Fruit fly (Drosophila melanogaster) whole organism, embryonic: ENCODE measurements around the gene PGRP-LA.

Source experiments
- BtbVII ChIP-seq: fragments of 200-800 bp; sonication (Bioruptor generic); optimal IDR thresholded peaks from 3 replicates; lab custom pipeline; 2017; ENCODE audit warnings: missing biosample characterization, mild to moderate bottlenecking, missing genetic modification characterization
- CG10462 ChIP-seq: fragments of 200-800 bp; sonication (Bioruptor generic); optimal IDR thresholded peaks from 2 replicates; lab custom pipeline; 2016; ENCODE audit warnings: missing biosample characterization, missing genetic modification characterization
- CG11456 ChIP-seq: fragments of 200-800 bp; sonication (Bioruptor generic); IDR thresholded peaks from 3 replicates; pipeline ENCODE4 v1.3.6; 2022; ENCODE audit warnings: missing biosample characterization, missing genetic modification characterization
- CG12659 ChIP-seq: fragments of 200-800 bp; sonication (Bioruptor generic); optimal IDR thresholded peaks from 3 replicates; lab custom pipeline; 2017; ENCODE audit warnings: mild to moderate bottlenecking, missing biosample characterization, missing genetic modification reagents, missing genetic modification characterization
- CG16779 ChIP-seq: fragments of 200-800 bp; sonication (Bioruptor generic); IDR thresholded peaks from 2 replicates; pipeline ENCODE4 v1.3.6; 2022; ENCODE audit warnings: missing biosample characterization, missing genetic modification characterization
- CG18476 ChIP-seq: fragments of 200-800 bp; sonication (Bioruptor generic); optimal IDR thresholded peaks from 2 replicates; lab custom pipeline; 2016; ENCODE audit warnings: missing biosample characterization, mild to moderate bottlenecking, missing genetic modification characterization
- CG2202 ChIP-seq: fragments of 200-800 bp; sonication (Bioruptor generic); optimal IDR thresholded peaks from 2 replicates; lab custom pipeline; 2018; ENCODE audit warnings: missing biosample characterization, mild to moderate bottlenecking, missing genetic modification characterization
- CG31365 ChIP-seq: fragments of 200-800 bp; sonication (Bioruptor generic); optimal IDR thresholded peaks from 2 replicates; lab custom pipeline; 2018; ENCODE audit warnings: missing biosample characterization, mild to moderate bottlenecking, missing genetic modification characterization
- CG31388 ChIP-seq: fragments of 200-800 bp; sonication (Bioruptor generic); optimal IDR thresholded peaks from 2 replicates; lab custom pipeline; 2016; ENCODE audit warnings: missing biosample characterization, missing genetic modification characterization
- CG31441 ChIP-seq: fragments of 200-800 bp; sonication (Bioruptor generic); IDR thresholded peaks from 2 replicates; pipeline ENCODE4 v1.3.6; 2022; ENCODE audit warnings: missing biosample characterization, missing genetic modification characterization
- CG33213 ChIP-seq: fragments of 200-800 bp; sonication (Bioruptor generic); optimal IDR thresholded peaks from 3 replicates; lab custom pipeline; 2016; ENCODE audit warnings: missing biosample characterization, missing genetic modification characterization
- CG34422 ChIP-seq: fragments of 200-800 bp; sonication (Bioruptor generic); IDR thresholded peaks from 3 replicates; pipeline ENCODE4 v1.3.6; 2022; ENCODE audit warnings: missing biosample characterization, missing genetic modification characterization
- CG4424 ChIP-seq: fragments of 200-800 bp; sonication (Bioruptor generic); optimal IDR thresholded peaks from 3 replicates; lab custom pipeline; 2016; ENCODE audit warnings: missing biosample characterization, missing genetic modification characterization
- CG6854 ChIP-seq: fragments of 200-800 bp; sonication (Bioruptor generic); optimal IDR thresholded peaks from 3 replicates; lab custom pipeline; 2017; ENCODE audit warnings: missing biosample characterization, mild to moderate bottlenecking, missing genetic modification characterization
- CG7786 ChIP-seq: fragments of 200-800 bp; sonication (Bioruptor generic); optimal IDR thresholded peaks from 2 replicates; lab custom pipeline; 2016; ENCODE audit warnings: missing biosample characterization, missing genetic modification characterization
- CG8944 ChIP-seq: fragments of 200-800 bp; sonication (Bioruptor generic); optimal IDR thresholded peaks from 3 replicates; lab custom pipeline; 2016; ENCODE audit warnings: missing biosample characterization, missing genetic modification characterization
- CHES-1-like ChIP-seq: fragments of 200-800 bp; sonication (Bioruptor generic); optimal IDR thresholded peaks from 2 replicates; lab custom pipeline; 2016; ENCODE audit warnings: missing biosample characterization, missing genetic modification characterization
- CTCF ChIP-seq: fragments of 200-800 bp; sonication (Bioruptor generic); optimal IDR thresholded peaks from 2 replicates; lab custom pipeline; 2017; ENCODE audit warnings: missing biosample characterization, mild to moderate bottlenecking, missing genetic modification characterization, moderate library complexity
- Dbx ChIP-seq: fragments of 200-800 bp; sonication (Bioruptor generic); IDR thresholded peaks from 3 replicates; pipeline ENCODE4 v1.3.6; 2022; ENCODE audit warnings: missing biosample characterization, missing genetic modification characterization
- Dek ChIP-seq: fragments of 200-800 bp; sonication (Bioruptor generic); optimal IDR thresholded peaks from 3 replicates; lab custom pipeline; 2019; ENCODE audit warnings: missing biosample characterization, mild to moderate bottlenecking, missing genetic modification characterization, moderate library complexity
- Eip74EF ChIP-seq, 2 experiments: fragments of 200-800 bp in 1 of 2; fragments of >200 bp in 1 of 2; sonication (Bioruptor generic) in 1 of 2; optimal IDR thresholded peaks; 2 replicates each; lab custom pipeline; 2017 to 2019; ENCODE audit warnings: missing biosample characterization in 2 of 2, missing genetic modification characterization in 2 of 2, mild to moderate bottlenecking in 1 of 2, moderate library complexity in 1 of 2
- Gsc ChIP-seq: fragments of 200-800 bp; sonication (Bioruptor generic); IDR thresholded peaks from 2 replicates; pipeline ENCODE4 v1.3.6; 2022; ENCODE audit warnings: missing biosample characterization, missing genetic modification characterization
- Hand ChIP-seq: fragments of 200-800 bp; sonication (Bioruptor generic); optimal IDR thresholded peaks from 2 replicates; lab custom pipeline; 2017; ENCODE audit warnings: mild to moderate bottlenecking, missing biosample characterization, missing genetic modification reagents, missing genetic modification characterization
- Hr51 ChIP-seq, 2 experiments: fragments of 200-800 bp; sonication (Bioruptor generic); optimal IDR thresholded peaks; 2 replicates in 1 of 2; 3 replicates in 1 of 2; lab custom pipeline; 2016 to 2018; ENCODE audit warnings: missing biosample characterization in 2 of 2, missing genetic modification characterization in 2 of 2, mild to moderate bottlenecking in 1 of 2, moderate library complexity in 1 of 2
- MESR4 ChIP-seq: fragments of 200-800 bp; sonication (Bioruptor generic); optimal IDR thresholded peaks from 2 replicates; lab custom pipeline; 2018; ENCODE audit warnings: missing biosample characterization, mild to moderate bottlenecking, missing genetic modification characterization, moderate library complexity
- Mad ChIP-seq: fragments of 200-800 bp; sonication (Bioruptor generic); optimal IDR thresholded peaks from 2 replicates; lab custom pipeline; 2016; ENCODE audit warnings: missing biosample characterization, missing genetic modification characterization
- Rx ChIP-seq: fragments of 200-800 bp; sonication (Bioruptor generic); IDR thresholded peaks from 2 replicates; pipeline ENCODE4 v1.3.6; 2022; ENCODE audit warnings: missing biosample characterization, missing genetic modification characterization
- TFAM ChIP-seq: fragments of 200-800 bp; sonication (Bioruptor generic); optimal IDR thresholded peaks from 2 replicates; lab custom pipeline; 2017; ENCODE audit warnings: missing biosample characterization, missing genetic modification characterization, inconsistent platforms
- chif ChIP-seq, 2 experiments: fragments of 200-800 bp; sonication (Bioruptor generic); optimal IDR thresholded peaks; 3 replicates each; lab custom pipeline; 2016; ENCODE audit warnings: missing biosample characterization in 2 of 2, missing genetic modification characterization in 2 of 2
- chm ChIP-seq: fragments of 200-800 bp; sonication (Bioruptor generic); IDR thresholded peaks from 2 replicates; pipeline ENCODE4 v1.3.6; 2022; ENCODE audit warnings: missing biosample characterization, missing genetic modification characterization
- gcm ChIP-seq: fragments of 200-800 bp; sonication (Bioruptor generic); optimal IDR thresholded peaks from 2 replicates; lab custom pipeline; 2019; ENCODE audit warnings: missing biosample characterization, mild to moderate bottlenecking, missing genetic modification characterization, moderate library complexity
- gem ChIP-seq: fragments of 200-800 bp; sonication (Bioruptor generic); optimal IDR thresholded peaks from 2 replicates; lab custom pipeline; 2019; ENCODE audit warnings: missing biosample characterization, mild to moderate bottlenecking, missing genetic modification characterization, moderate library complexity
- grn ChIP-seq: fragments of 200-800 bp; sonication (Bioruptor generic); optimal IDR thresholded peaks from 3 replicates; lab custom pipeline; 2017; ENCODE audit warnings: missing biosample characterization, missing genetic modification characterization
- gt ChIP-seq: fragments of 200-800 bp; sonication (Bioruptor generic); IDR thresholded peaks from 2 replicates; pipeline ENCODE4 v1.3.6; 2022; ENCODE audit warnings: missing biosample characterization, missing genetic modification characterization
- kah ChIP-seq: fragments of 200-800 bp; sonication (Bioruptor generic); optimal IDR thresholded peaks from 2 replicates; lab custom pipeline; 2018; ENCODE audit warnings: missing biosample characterization, mild to moderate bottlenecking, missing genetic modification characterization
- kni ChIP-seq: fragments of 200-800 bp; sonication (Bioruptor generic); optimal IDR thresholded peaks from 3 replicates; lab custom pipeline; 2017; ENCODE audit warnings: mild to moderate bottlenecking, missing biosample characterization, missing genetic modification reagents, missing genetic modification characterization
- knrl ChIP-seq: fragments of 200-800 bp; sonication (Bioruptor generic); IDR thresholded peaks from 3 replicates; pipeline ENCODE4 v1.3.6; 2022; ENCODE audit warnings: missing biosample characterization, missing genetic modification characterization; ENCODE audit not compliant: partially characterized antibody
- maf-S ChIP-seq: fragments of 200-800 bp; sonication (Bioruptor generic); optimal IDR thresholded peaks from 2 replicates; lab custom pipeline; 2016; ENCODE audit warnings: missing biosample characterization, missing genetic modification characterization
- mam ChIP-seq: fragments of 200-800 bp; sonication (Bioruptor generic); optimal IDR thresholded peaks from 3 replicates; lab custom pipeline; 2016; ENCODE audit warnings: missing biosample characterization, missing genetic modification characterization
- nerfin-1 ChIP-seq: fragments of 200-800 bp; sonication (Bioruptor generic); optimal IDR thresholded peaks from 3 replicates; lab custom pipeline; 2019; ENCODE audit warnings: missing biosample characterization, mild to moderate bottlenecking, missing genetic modification characterization, moderate library complexity
- pb ChIP-seq: fragments of 200-800 bp; sonication (Bioruptor generic); optimal IDR thresholded peaks from 3 replicates; lab custom pipeline; 2016; ENCODE audit warnings: missing biosample characterization, missing genetic modification characterization
- pfk ChIP-seq: fragments of 200-800 bp; sonication (Bioruptor generic); optimal IDR thresholded peaks from 2 replicates; lab custom pipeline; 2018; ENCODE audit warnings: missing biosample characterization, mild to moderate bottlenecking, missing genetic modification characterization, moderate library complexity
- pum ChIP-seq: fragments of 200-800 bp; sonication (Bioruptor generic); optimal IDR thresholded peaks from 2 replicates; lab custom pipeline; 2016; ENCODE audit warnings: missing biosample characterization, missing genetic modification characterization
- ranshi ChIP-seq: fragments of 200-800 bp; sonication (Bioruptor generic); IDR thresholded peaks from 2 replicates; pipeline ENCODE4 v1.3.6; 2022; ENCODE audit warnings: missing biosample characterization, missing genetic modification characterization
- sim ChIP-seq: fragments of 200-800 bp; sonication (Bioruptor generic); IDR thresholded peaks from 2 replicates; pipeline ENCODE4 v1.3.6; 2022; ENCODE audit warnings: missing biosample characterization, missing genetic modification characterization
- sisA ChIP-seq: fragments of 200-800 bp; sonication (Bioruptor generic); IDR thresholded peaks from 2 replicates; pipeline ENCODE4 v1.3.6; 2022; ENCODE audit warnings: missing biosample characterization, missing genetic modification characterization
- slp2 ChIP-seq: fragments of 200-800 bp; sonication (Bioruptor generic); optimal IDR thresholded peaks from 2 replicates; lab custom pipeline; 2016; ENCODE audit warnings: missing biosample characterization, missing genetic modification characterization
- tin ChIP-seq: fragments of 200-800 bp; sonication (Bioruptor generic); optimal IDR thresholded peaks from 3 replicates; lab custom pipeline; 2016; ENCODE audit warnings: missing biosample characterization, missing genetic modification characterization
- tna ChIP-seq: fragments of 200-800 bp; sonication (Bioruptor generic); IDR thresholded peaks from 2 replicates; pipeline ENCODE4 v1.3.6; 2022; ENCODE audit warnings: missing biosample characterization, missing genetic modification characterization; ENCODE audit not compliant: partially characterized antibody
- zfh2 ChIP-seq: fragments of 200-800 bp; sonication (Bioruptor generic); optimal IDR thresholded peaks from 2 replicates; lab custom pipeline; 2016; ENCODE audit warnings: missing biosample characterization, missing genetic modification characterization

PGRP-LA gene

dm6 chr3L:9373374-9374004 lies 39.4 kb downstream of the PGRP-LA start (continued):
- TF ChIP-seq pb (GFP tag; lab: Kevin White, UChicago): no peak
- TF ChIP-seq CG2202: peak; percentile 1
- TF ChIP-seq chm (GFP tag; lab: Robert Waterston, UW): peak; percentile 57; the same call in 1 of the 2 replicates
- peak; percentile 2 for TF ChIP-seq CTCF
- TF ChIP-seq mam (GFP tag; lab: Kevin White, UChicago): no peak
- peak; percentile 47 for TF ChIP-seq Mad
- TF ChIP-seq CG31388 (GFP tag; lab: Kevin White, UChicago): no peak
- peak; percentile 67 for TF ChIP-seq Hand
- TF ChIP-seq CG18476 (GFP tag; lab: Kevin White, UChicago): peak; percentile 60
- 0 out of 2 replicates have a peak, but pooled peaks have one; percentile 7 for TF ChIP-seq Rx (GFP tag; lab: Robert Waterston, UW)
- TF ChIP-seq Eip74EF (GFP tag; optimal IDR thresholded peaks at IDR 0.05; lab: Kevin White, UChicago): peak in 1 of 2 experiments; percentile 53
- peak; percentile 23 for TF ChIP-seq Dek
- peak; percentile 33 for TF ChIP-seq gcm (GFP tag; lab: Kevin White, UChicago)
- TF ChIP-seq pfk (GFP tag; lab: Kevin White, UChicago): no peak
- TF ChIP-seq CG6854 (GFP tag; lab: Kevin White, UChicago): peak; percentile 66
- TF ChIP-seq MESR4: no peak
- TF ChIP-seq CG31365 (tag; lab: Kevin White, UChicago): no peak
- TF ChIP-seq kni: no peak
- 0 out of 3 replicates have a peak, but pooled peaks have one; percentile 66 for TF ChIP-seq CG11456 (GFP tag; lab: Robert Waterston, UW)
- peak; percentile 75 for TF ChIP-seq CG31441
- peak; percentile 30; the same call in 1 of the 2 replicates for TF ChIP-seq sim (GFP tag; lab: Robert Waterston, UW)
- TF ChIP-seq BtbVII (GFP tag; lab: Kevin White, UChicago): peak; percentile 73
- no peak for TF ChIP-seq CG33213 (GFP tag; lab: Kevin White, UChicago)
- no peak for TF ChIP-seq CG16779 (GFP tag; lab: Robert Waterston, UW)
- TF ChIP-seq tna (GFP tag; lab: Robert Waterston, UW): no peak; the same call in 1 of the 2 replicates
- peak; percentile 74 for TF ChIP-seq CG12659 (GFP tag; lab: Kevin White, UChicago)
- no peak for TF ChIP-seq pum (GFP tag; lab: Kevin White, UChicago)
- TF ChIP-seq tin (GFP tag; lab: Kevin White, UChicago): peak; percentile 43
- TF ChIP-seq Hr51 (GFP tag; optimal IDR thresholded peaks at IDR 0.05; lab: Kevin White, UChicago): peak in 1 of 2 experiments; percentile 67
- TF ChIP-seq CHES-1-like (GFP tag; lab: Kevin White, UChicago): no peak
- peak; percentile 72 for TF ChIP-seq sisA
- peak; percentile 98 for TF ChIP-seq nerfin-1 (tag; lab: Kevin White, UChicago)
- no peak for TF ChIP-seq CG7786
- peak; percentile 29 for TF ChIP-seq CG10462 (GFP tag; lab: Kevin White, UChicago)
- no peak for TF ChIP-seq maf-S (GFP tag; lab: Kevin White, UChicago)
- peak in 1 of 2 experiments; percentile 12 for TF ChIP-seq chif (GFP tag; optimal IDR thresholded peaks at IDR 0.05; lab: Kevin White, UChicago)
- no peak for TF ChIP-seq slp2 (GFP tag; lab: Kevin White, UChicago)
- no peak for TF ChIP-seq CG8944 (GFP tag; lab: Kevin White, UChicago)
- peak; percentile 66 for TF ChIP-seq ranshi (GFP tag; lab: Robert Waterston, UW)
- TF ChIP-seq grn (GFP tag; lab: Kevin White, UChicago): no peak
- TF ChIP-seq gt: no peak
- peak; percentile 83 for TF ChIP-seq gem
- TF ChIP-seq kah (GFP tag; lab: Kevin White, UChicago): no peak
- no peak for TF ChIP-seq TFAM (GFP tag; lab: Kevin White, UChicago)
- TF ChIP-seq zfh2 (GFP tag; lab: Kevin White, UChicago): no peak
- peak; percentile 67; the same call in 1 of the 3 replicates for TF ChIP-seq CG34422
- peak; percentile 81 for TF ChIP-seq CG4424
- no peak for TF ChIP-seq Gsc (GFP tag; lab: Robert Waterston, UW)
- TF ChIP-seq Dbx: peak; percentile 67; the same call in 2 of the 3 replicates
- TF ChIP-seq knrl (GFP tag; lab: Robert Waterston, UW): no peak
